Fruit fly (Drosophila melanogaster) whole organism, embryonic: ENCODE results near the gene Chd64.

Experiments
- Aef1 ChIP-seq: fragments of 200-800 bp; sonication (Bioruptor generic); IDR thresholded peaks from 3 replicates; pipeline ENCODE4 v1.3.6; 2022; ENCODE audit warnings: missing biosample characterization, missing genetic modification characterization
- B-H2 ChIP-seq: fragments of 200-800 bp; sonication (Bioruptor generic); optimal IDR thresholded peaks from 2 replicates; lab custom pipeline; 2018; ENCODE audit warnings: missing biosample characterization, mild to moderate bottlenecking, missing genetic modification characterization
- Blimp-1 ChIP-seq: fragments of 200-800 bp; sonication (Bioruptor generic); optimal IDR thresholded peaks from 3 replicates; lab custom pipeline; 2018; ENCODE audit warnings: missing biosample characterization, missing genetic modification characterization, mild to moderate bottlenecking, moderate library complexity, missing genetic modification reagents
- CG10147 ChIP-seq: fragments of 200-800 bp; sonication (Bioruptor generic); optimal IDR thresholded peaks from 2 replicates; lab custom pipeline; 2019; ENCODE audit warnings: missing biosample characterization, mild to moderate bottlenecking, missing genetic modification characterization, moderate library complexity
- CG1024 ChIP-seq: fragments of 200-800 bp; sonication (Bioruptor generic); IDR thresholded peaks from 2 replicates; pipeline ENCODE4 v1.3.6; 2022; ENCODE audit warnings: missing biosample characterization, missing genetic modification characterization
- CG10543 ChIP-seq: fragments of 200-800 bp; sonication (Bioruptor generic); optimal IDR thresholded peaks from 3 replicates; lab custom pipeline; 2017; ENCODE audit warnings: missing biosample characterization, mild to moderate bottlenecking, missing genetic modification characterization, moderate library complexity
- CG10979 ChIP-seq: fragments of 200-800 bp; sonication (Bioruptor generic); optimal IDR thresholded peaks from 2 replicates; lab custom pipeline; 2018; ENCODE audit warnings: missing biosample characterization, mild to moderate bottlenecking, missing genetic modification characterization, moderate library complexity
- CG11456 ChIP-seq: fragments of 200-800 bp; sonication (Bioruptor generic); IDR thresholded peaks from 3 replicates; pipeline ENCODE4 v1.3.6; 2022; ENCODE audit warnings: missing biosample characterization, missing genetic modification characterization
- CG11504 ChIP-seq: fragments of 200-800 bp; sonication (Bioruptor generic); optimal IDR thresholded peaks from 3 replicates; lab custom pipeline; 2019; ENCODE audit warnings: missing biosample characterization, mild to moderate bottlenecking, missing genetic modification characterization, moderate library complexity
- CG11696 ChIP-seq: fragments of 200-800 bp; sonication (Bioruptor generic); IDR thresholded peaks from 2 replicates; pipeline ENCODE4 v1.3.6; 2022; ENCODE audit warnings: missing biosample characterization, missing genetic modification characterization
- CG12104 ChIP-seq: fragments of 200-800 bp; sonication (Bioruptor generic); optimal IDR thresholded peaks from 3 replicates; lab custom pipeline; 2016; ENCODE audit warnings: missing biosample characterization, missing genetic modification characterization
- CG14014 ChIP-seq: fragments of 200-800 bp; sonication (Bioruptor generic); IDR thresholded peaks from 2 replicates; pipeline ENCODE4 v1.3.6; 2022; ENCODE audit warnings: missing biosample characterization, missing genetic modification characterization
- CG1529 ChIP-seq: fragments of 200-800 bp; sonication (Bioruptor generic); optimal IDR thresholded peaks from 3 replicates; lab custom pipeline; 2018; ENCODE audit warnings: missing biosample characterization, missing genetic modification characterization
- CG17829 ChIP-seq: fragments of 200-800 bp; optimal IDR thresholded peaks from 2 replicates; lab custom pipeline; 2019; ENCODE audit warnings: missing biosample characterization, mild to moderate bottlenecking, missing genetic modification characterization, moderate library complexity
- CG2116 ChIP-seq: fragments of 200-800 bp; sonication (Bioruptor generic); optimal IDR thresholded peaks from 3 replicates; lab custom pipeline; 2018; ENCODE audit warnings: missing biosample characterization, mild to moderate bottlenecking, missing genetic modification characterization
- CG2889 ChIP-seq: fragments of 200-800 bp; sonication (Bioruptor generic); IDR thresholded peaks from 3 replicates; pipeline ENCODE4 v1.3.6; 2022; ENCODE audit warnings: missing biosample characterization, missing genetic modification characterization
- CG34422 ChIP-seq: fragments of 200-800 bp; sonication (Bioruptor generic); IDR thresholded peaks from 3 replicates; pipeline ENCODE4 v1.3.6; 2022; ENCODE audit warnings: missing biosample characterization, missing genetic modification characterization
- CG42726 ChIP-seq: fragments of 200-800 bp; sonication (Bioruptor generic); IDR thresholded peaks from 2 replicates; pipeline ENCODE4 v1.3.6; 2022; ENCODE audit warnings: missing biosample characterization, missing genetic modification characterization; ENCODE audit not compliant: partially characterized antibody
- CG4617 ChIP-seq: fragments of 200-800 bp; sonication (Bioruptor generic); optimal IDR thresholded peaks from 3 replicates; lab custom pipeline; 2016; ENCODE audit warnings: missing biosample characterization, missing genetic modification characterization, borderline replicate concordance
- CG7786 ChIP-seq: fragments of 200-800 bp; sonication (Bioruptor generic); optimal IDR thresholded peaks from 2 replicates; lab custom pipeline; 2016; ENCODE audit warnings: missing biosample characterization, missing genetic modification characterization
- CG8944 ChIP-seq: fragments of 200-800 bp; sonication (Bioruptor generic); optimal IDR thresholded peaks from 3 replicates; lab custom pipeline; 2016; ENCODE audit warnings: missing biosample characterization, missing genetic modification characterization
- Chrac-16 ChIP-seq: fragments of 200-800 bp; sonication (Bioruptor generic); optimal IDR thresholded peaks from 3 replicates; lab custom pipeline; 2016; ENCODE audit warnings: missing biosample characterization, missing genetic modification characterization
- Dfd ChIP-seq, 2 experiments: fragments of >200 bp; optimal IDR thresholded peaks; 2 replicates each; lab custom pipeline; 2017; ENCODE audit warnings: missing biosample characterization in 2 of 2, missing genetic modification characterization in 2 of 2
- Ets97D ChIP-seq: fragments of 200-800 bp; sonication (Bioruptor generic); optimal IDR thresholded peaks from 3 replicates; lab custom pipeline; 2016; ENCODE audit warnings: missing biosample characterization, missing genetic modification characterization
- HLH54F ChIP-seq: fragments of 200-800 bp; sonication (Bioruptor generic); optimal IDR thresholded peaks from 3 replicates; lab custom pipeline; 2016; ENCODE audit warnings: missing biosample characterization, missing genetic modification characterization
- MESR4 ChIP-seq: fragments of 200-800 bp; sonication (Bioruptor generic); optimal IDR thresholded peaks from 2 replicates; lab custom pipeline; 2018; ENCODE audit warnings: missing biosample characterization, mild to moderate bottlenecking, missing genetic modification characterization, moderate library complexity
- Meics ChIP-seq: fragments of 200-800 bp; sonication (Bioruptor generic); optimal IDR thresholded peaks from 2 replicates; lab custom pipeline; 2017; ENCODE audit warnings: missing biosample characterization, mild to moderate bottlenecking, missing genetic modification characterization
- NFAT ChIP-seq: fragments of 200-800 bp; sonication (Bioruptor generic); IDR thresholded peaks from 2 replicates; pipeline ENCODE4 v1.3.6; 2022; ENCODE audit warnings: missing biosample characterization, missing genetic modification characterization
- Ptx1 ChIP-seq: fragments of 200-800 bp; sonication (Bioruptor generic); IDR thresholded peaks from 2 replicates; pipeline ENCODE4 v1.3.6; 2022; ENCODE audit warnings: missing biosample characterization, missing genetic modification characterization
- Usf ChIP-seq: fragments of 200-800 bp; sonication (Bioruptor generic); optimal IDR thresholded peaks from 2 replicates; lab custom pipeline; 2017; ENCODE audit warnings: missing genotype, missing biosample characterization, missing genetic modification characterization
- ab ChIP-seq: fragments of 200-800 bp; sonication (Bioruptor generic); optimal IDR thresholded peaks from 2 replicates; lab custom pipeline; 2016; ENCODE audit warnings: missing biosample characterization, missing genetic modification characterization
- bcd ChIP-seq: fragments of 200-800 bp; sonication (Bioruptor generic); optimal IDR thresholded peaks from 2 replicates; lab custom pipeline; 2017; ENCODE audit warnings: missing biosample characterization, mild to moderate bottlenecking, missing genetic modification characterization
- bsh ChIP-seq, 2 experiments: fragments of 200-800 bp; sonication (Bioruptor generic); optimal IDR thresholded peaks; 2 replicates each; lab custom pipeline; 2017 to 2018; ENCODE audit warnings: mild to moderate bottlenecking in 2 of 2, missing biosample characterization in 2 of 2, missing genetic modification characterization in 2 of 2, moderate library complexity in 1 of 2
- cas ChIP-seq: fragments of 200-800 bp; sonication (Bioruptor generic); IDR thresholded peaks from 2 replicates; pipeline ENCODE4 v1.3.6; 2022; ENCODE audit warnings: missing biosample characterization, missing genetic modification characterization
- da ChIP-seq: fragments of 200-800 bp; sonication (Bioruptor generic); optimal IDR thresholded peaks from 2 replicates; lab custom pipeline; 2016; ENCODE audit warnings: missing biosample characterization, missing genetic modification characterization
- disco-r ChIP-seq: fragments of 200-800 bp; sonication (Bioruptor generic); optimal IDR thresholded peaks from 2 replicates; lab custom pipeline; 2016; ENCODE audit warnings: missing biosample characterization, missing genetic modification characterization
- dmrt11E ChIP-seq: fragments of 200-800 bp; sonication (Bioruptor generic); optimal IDR thresholded peaks from 3 replicates; lab custom pipeline; 2018; ENCODE audit warnings: missing biosample characterization, mild to moderate bottlenecking, missing genetic modification characterization, moderate library complexity
- fd96Cb ChIP-seq: fragments of 200-800 bp; sonication (Bioruptor generic); optimal IDR thresholded peaks from 2 replicates; lab custom pipeline; 2018; ENCODE audit warnings: missing biosample characterization, mild to moderate bottlenecking, missing genetic modification characterization, moderate library complexity
- gcm ChIP-seq: fragments of 200-800 bp; sonication (Bioruptor generic); optimal IDR thresholded peaks from 2 replicates; lab custom pipeline; 2019; ENCODE audit warnings: missing biosample characterization, mild to moderate bottlenecking, missing genetic modification characterization, moderate library complexity
- inv ChIP-seq: fragments of 200-800 bp; sonication (Bioruptor generic); IDR thresholded peaks from 2 replicates; pipeline ENCODE4 v1.3.6; 2022; ENCODE audit warnings: missing biosample characterization, missing genetic modification characterization; ENCODE audit not compliant: partially characterized antibody
- nau ChIP-seq: fragments of 200-800 bp; sonication (Bioruptor generic); optimal IDR thresholded peaks from 3 replicates; lab custom pipeline; 2017; ENCODE audit warnings: missing biosample characterization, mild to moderate bottlenecking, missing genetic modification characterization, missing genetic modification reagents
- pum ChIP-seq: fragments of 200-800 bp; sonication (Bioruptor generic); optimal IDR thresholded peaks from 2 replicates; lab custom pipeline; 2016; ENCODE audit warnings: missing biosample characterization, missing genetic modification characterization
- row ChIP-seq: fragments of 200-800 bp; sonication (Bioruptor generic); IDR thresholded peaks from 3 replicates; pipeline ENCODE4 v1.3.6; 2022; ENCODE audit warnings: missing biosample characterization, missing genetic modification characterization
- schlank ChIP-seq: fragments of 200-800 bp; sonication (Bioruptor generic); optimal IDR thresholded peaks from 2 replicates; lab custom pipeline; 2018; ENCODE audit warnings: missing biosample characterization, mild to moderate bottlenecking, missing genetic modification characterization
- slbo ChIP-seq: fragments of 200-800 bp; sonication (Bioruptor generic); IDR thresholded peaks from 2 replicates; pipeline ENCODE4 v1.3.6; 2022; ENCODE audit warnings: missing biosample characterization, missing genetic modification characterization
- sug ChIP-seq: fragments of 200-800 bp; optimal IDR thresholded peaks from 2 replicates; lab custom pipeline; 2019; ENCODE audit warnings: missing biosample characterization, mild to moderate bottlenecking, missing genetic modification characterization, moderate library complexity
- tll ChIP-seq, 2 experiments: fragments of 200-800 bp in 1 of 2; fragments of >200 bp in 1 of 2; sonication (Bioruptor generic) in 1 of 2; optimal IDR thresholded peaks; 2 replicates each; lab custom pipeline; 2017 to 2019; ENCODE audit warnings: missing biosample characterization in 2 of 2, missing genetic modification characterization in 2 of 2, mild to moderate bottlenecking in 1 of 2, moderate library complexity in 1 of 2
- unpg ChIP-seq: fragments of 200-800 bp; sonication (Bioruptor generic); optimal IDR thresholded peaks from 3 replicates; lab custom pipeline; 2018; ENCODE audit warnings: missing biosample characterization, mild to moderate bottlenecking, missing genetic modification characterization, moderate library complexity
- zfh1 ChIP-seq: fragments of 200-800 bp; sonication (Bioruptor generic); IDR thresholded peaks from 3 replicates; pipeline ENCODE4 v1.3.6; 2022; ENCODE audit warnings: missing biosample characterization, missing genetic modification characterization

Chd64 gene

DNA sequence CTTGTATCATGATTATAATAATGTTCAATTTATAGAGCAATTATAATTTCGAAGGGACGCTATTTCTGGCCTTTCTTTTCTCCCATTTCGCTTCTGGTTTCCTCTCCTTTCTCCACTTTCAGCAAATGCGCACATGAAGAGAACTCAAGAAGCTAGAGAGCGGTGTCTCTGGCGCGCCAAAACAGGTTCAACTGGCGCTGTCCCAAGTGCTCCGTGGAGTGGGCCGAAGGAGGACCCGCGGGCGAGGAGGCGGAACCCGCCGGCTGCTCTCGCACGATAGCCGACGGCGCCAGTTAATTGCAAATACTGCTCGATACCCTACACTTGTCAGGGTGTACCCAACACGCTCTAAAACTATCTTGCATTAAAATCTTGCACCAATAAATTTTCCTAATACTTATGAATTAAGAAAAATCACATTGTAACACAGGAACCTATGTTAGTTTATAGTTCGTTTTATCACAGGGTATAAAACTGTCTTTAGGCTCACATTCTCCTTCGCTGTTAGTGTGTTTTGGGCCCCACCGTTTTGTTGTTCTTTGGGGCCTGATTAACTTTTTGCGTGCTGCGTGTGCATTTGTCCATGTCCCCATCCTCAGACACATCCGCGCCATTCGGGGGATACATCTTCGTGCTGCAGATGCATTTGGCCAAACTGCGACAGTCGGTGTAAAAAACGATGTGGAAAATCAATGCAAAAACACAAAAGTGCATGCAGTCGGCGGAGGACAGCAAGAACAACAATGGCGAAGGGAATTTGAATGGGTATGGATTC is 51.8 kb downstream of the Chd64 start (continued):
- TF ChIP-seq tll (GFP tag; optimal IDR thresholded peaks at IDR 0.05; lab: Kevin White, UChicago), result no peak
- peak; percentile 84 for TF ChIP-seq CG1024 (GFP tag; lab: Robert Waterston, UW)
- peak; percentile 31 for TF ChIP-seq CG4617 (GFP tag; lab: Kevin White, UChicago)
- peak; percentile 13 for TF ChIP-seq CG2116 (GFP tag; lab: Kevin White, UChicago)
- TF ChIP-seq disco-r (GFP tag; lab: Kevin White, UChicago), result peak; percentile 74
- peak; percentile 88 to 91 for TF ChIP-seq bsh (GFP tag; optimal IDR thresholded peaks at IDR 0.05; lab: Kevin White, UChicago)
- TF ChIP-seq row (GFP tag; lab: Robert Waterston, UW), result peak; percentile 96
- no peak for TF ChIP-seq MESR4
- peak; percentile 89 for TF ChIP-seq zfh1 (GFP tag; lab: Robert Waterston, UW)
- TF ChIP-seq NFAT (GFP tag; lab: Robert Waterston, UW), result peak; percentile 87
- TF ChIP-seq CG10979 (tag; lab: Kevin White, UChicago), result peak; percentile 70
- TF ChIP-seq Dfd (GFP tag; optimal IDR thresholded peaks at IDR 0.05; lab: Kevin White, UChicago), result no peak
- peak; percentile 76 for TF ChIP-seq Blimp-1 (GFP tag; lab: Kevin White, UChicago)
- TF ChIP-seq B-H2 (GFP tag; lab: Kevin White, UChicago), result peak; percentile 26
- TF ChIP-seq CG2889 (GFP tag; lab: Robert Waterston, UW), result peak; percentile 88
- peak; percentile 77 for TF ChIP-seq schlank (tag; lab: Kevin White, UChicago)
- TF ChIP-seq CG11504, result peak; percentile 86
- peak; percentile 95 for TF ChIP-seq CG14014
- peak; percentile 97 for TF ChIP-seq slbo (GFP tag; lab: Robert Waterston, UW)
- TF ChIP-seq da (GFP tag; lab: Kevin White, UChicago), result peak; percentile 68
- peak; percentile 46 for TF ChIP-seq CG12104
- TF ChIP-seq CG10543 (GFP tag; lab: Kevin White, UChicago), result peak; percentile 49
- TF ChIP-seq fd96Cb (tag; lab: Kevin White, UChicago), result peak; percentile 82
- TF ChIP-seq sug, result peak; percentile 56
- peak; percentile 93 for TF ChIP-seq CG7786 (GFP tag; lab: Kevin White, UChicago)
- TF ChIP-seq Chrac-16 (GFP tag; lab: Kevin White, UChicago), result peak; percentile 83
- peak; percentile 97 for TF ChIP-seq CG11456 (GFP tag; lab: Robert Waterston, UW)
- peak; percentile 87 for TF ChIP-seq cas (GFP tag; lab: Robert Waterston, UW)
- TF ChIP-seq Ptx1 (GFP tag; lab: Robert Waterston, UW), result peak; percentile 95
- peak; percentile 85 for TF ChIP-seq Meics (GFP tag; lab: Kevin White, UChicago)
- peak; percentile 71 for TF ChIP-seq CG11696 (GFP tag; lab: Robert Waterston, UW)
- peak; percentile 86 for TF ChIP-seq CG8944
- TF ChIP-seq HLH54F (GFP tag; lab: Kevin White, UChicago), result peak; percentile 87
- TF ChIP-seq bcd (GFP tag; lab: Kevin White, UChicago), result peak; percentile 89
- peak; percentile 95 for TF ChIP-seq Aef1 (GFP tag; lab: Robert Waterston, UW)
- peak; percentile 68 for TF ChIP-seq CG1529 (GFP tag; lab: Kevin White, UChicago)
- TF ChIP-seq CG34422 (GFP tag; lab: Robert Waterston, UW), result peak; percentile 88
- peak; percentile 53 for TF ChIP-seq Ets97D
- no peak for TF ChIP-seq inv (GFP tag; lab: Robert Waterston, UW)
- TF ChIP-seq Usf (GFP tag; lab: Kevin White, UChicago), result peak; percentile 80
- peak; percentile 86 for TF ChIP-seq CG10147 (GFP tag; lab: Kevin White, UChicago)
- peak; percentile 39 for TF ChIP-seq dmrt11E (tag; lab: Kevin White, UChicago)
- TF ChIP-seq gcm, result peak; percentile 45
- peak; percentile 78 for TF ChIP-seq pum (GFP tag; lab: Kevin White, UChicago)
- no peak for TF ChIP-seq CG42726 (GFP tag; lab: Robert Waterston, UW)
- TF ChIP-seq CG17829 (tag; lab: Kevin White, UChicago), result peak; percentile 59
- TF ChIP-seq unpg (GFP tag; lab: Kevin White, UChicago), result peak; percentile 90
- no peak for TF ChIP-seq nau (GFP tag; lab: Kevin White, UChicago)
- TF ChIP-seq ab (GFP tag; lab: Kevin White, UChicago), result peak; percentile 78
